Worm (Caenorhabditis elegans) whole organism, young adult: ENCODE results near the gene D1044.4.

Source experiments
- B0019.2 ChIP-seq: fragments of 200-800 bp; sonication (Bioruptor generic); conservative IDR thresholded peaks from 2 replicates; pipeline ENCODE4 v1.3.6; 2022; ENCODE audit warnings: missing genetic modification reagents, missing genetic modification characterization, missing compliant biosample characterization
- F23B12.7 ChIP-seq: sonication (generic microtip); optimal IDR thresholded peaks from 2 replicates; lab custom pipeline; 2017; ENCODE audit warnings: missing genetic modification characterization, mild to moderate bottlenecking, missing compliant biosample characterization, antibody characterized with exemption, moderate library complexity; ENCODE audit not compliant: insufficient read depth
- ama-1 ChIP-seq, 3 experiments: fragments of 150-350 bp in 1 of 3; sonication (generic microtip) in 2 of 3; optimal IDR thresholded peaks; 2 replicates each; lab custom pipeline; 2014 to 2018; ENCODE audit warnings: missing biosample characterization in 2 of 3, missing genetic modification characterization in 2 of 3, missing genetic modification reagents in 2 of 3
- ccch-3 ChIP-seq: fragments of 200-800 bp; sonication (Bioruptor generic); optimal IDR thresholded peaks from 2 replicates; lab custom pipeline; 2018; ENCODE audit warnings: mild to moderate bottlenecking, missing genetic modification characterization, missing compliant biosample characterization
- lir-1 ChIP-seq: fragments of 200-800 bp; sonication (Bioruptor generic); conservative IDR thresholded peaks from 2 replicates; pipeline ENCODE4 v1.3.6; 2022; ENCODE audit warnings: missing genetic modification reagents, missing genetic modification characterization, missing compliant biosample characterization
- madf-6 ChIP-seq: fragments of 200-800 bp; sonication (Bioruptor generic); IDR thresholded peaks from 2 replicates; pipeline ENCODE4 v1.3.6; 2022; ENCODE audit warnings: missing genetic modification reagents, missing genetic modification characterization, missing compliant biosample characterization
- nfya-2 ChIP-seq: fragments of 200-800 bp; sonication (Bioruptor generic); IDR thresholded peaks from 2 replicates; pipeline ENCODE4 v1.3.6; 2022; ENCODE audit warnings: missing genetic modification reagents, missing genetic modification characterization, missing compliant biosample characterization
- sdz-38 ChIP-seq: sonication (generic microtip); optimal IDR thresholded peaks from 2 replicates; lab custom pipeline; 2016; ENCODE audit warnings: missing genotype, missing genetic modification characterization, missing compliant biosample characterization
- snpc-4 ChIP-seq, 5 experiments: fragments of 150-350 bp in 1 of 5; sonication (generic microtip) in 4 of 5; optimal IDR thresholded peaks; 2 replicates each; lab custom pipeline; 2014 to 2018; ENCODE audit warnings: missing genetic modification characterization in 5 of 5, missing biosample characterization in 3 of 5, antibody characterized with exemption in 2 of 5, mild to moderate bottlenecking in 2 of 5, missing compliant biosample characterization in 2 of 5, missing genotype in 2 of 5, moderate library complexity in 2 of 5, missing genetic modification reagents in 1 of 5
- unc-62 ChIP-seq: fragments of 150-350 bp; optimal IDR thresholded peaks from 2 replicates; lab custom pipeline; 2014; ENCODE audit warnings: missing biosample characterization, missing genetic modification reagents, missing genetic modification characterization
- zfh-2 ChIP-seq: fragments of 200-800 bp; sonication (Bioruptor generic); conservative IDR thresholded peaks from 2 replicates; pipeline ENCODE4 v1.3.6; 2022; ENCODE audit warnings: missing genetic modification reagents, missing genetic modification characterization, missing compliant biosample characterization
- ztf-26 ChIP-seq: sonication (generic microtip); optimal IDR thresholded peaks from 2 replicates; lab custom pipeline; 2017; ENCODE audit warnings: missing genetic modification characterization, missing compliant biosample characterization

DNA sequence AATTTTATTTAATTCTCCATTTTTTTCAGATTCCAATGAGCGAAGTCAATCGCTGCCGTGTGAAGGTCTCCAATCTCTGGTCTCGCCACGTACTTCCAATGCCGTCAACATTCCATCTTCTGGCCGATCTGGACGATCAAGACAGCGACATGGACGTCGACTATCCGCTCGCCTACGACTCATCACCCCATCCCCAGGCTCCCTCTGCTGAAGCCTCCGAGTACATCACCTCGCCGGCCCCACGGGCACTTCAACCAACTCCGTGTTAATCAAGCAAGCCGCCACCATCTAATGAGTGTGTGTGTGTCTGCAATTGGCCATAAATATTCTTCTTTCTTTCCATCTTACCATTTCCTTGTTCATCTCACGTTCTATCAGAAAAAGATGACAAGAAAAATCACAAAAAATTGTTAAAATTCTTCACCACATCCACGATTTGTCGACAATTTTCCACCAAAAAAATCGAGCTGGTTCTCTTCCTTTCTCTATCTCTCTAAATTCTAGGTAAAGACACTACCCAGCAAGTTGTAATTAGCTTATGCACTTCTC lies 16.3 kb downstream of the D1044.4 start:
- TF ChIP-seq zfh-2 (GFP tag; lab: Robert Waterston, UW) (peak; percentile 69), F23B12.7 (tag; lab: Kevin White, UChicago) (no peak), ccch-3 (no peak), nfya-2 (no peak), madf-6 (GFP tag; lab: Robert Waterston, UW) (no peak), sdz-38 (tag; lab: Kevin White, UChicago) (no peak), lir-1 (no peak), B0019.2 (GFP tag; lab: Robert Waterston, UW) (no peak), unc-62 (GFP tag; lab: Kevin White, UChicago) (no peak), ztf-26 (no peak), snpc-4 (GFP tag; optimal IDR thresholded peaks at IDR 0.05; lab: Kevin White, UChicago) (no peak), snpc-4 (tag; optimal IDR thresholded peaks at IDR 0.05; lab: Kevin White, UChicago) (no peak), ama-1 (optimal IDR thresholded peaks at IDR 0.05; lab: Kevin White, UChicago) (no peak), ama-1 (GFP tag; optimal IDR thresholded peaks at IDR 0.05; lab: Kevin White, UChicago) (no peak)
